Worm (Caenorhabditis elegans) whole organism, young adult: ENCODE data around the gene T19B10.2.

ENCODE experiments used
- B0035.1 ChIP-seq: sonication (generic microtip); optimal IDR thresholded peaks from 2 replicates; lab custom pipeline; 2016; ENCODE audit warnings: missing genetic modification characterization, mild to moderate bottlenecking, missing compliant biosample characterization, missing genotype, missing genetic modification reagents
- F22D6.2 ChIP-seq: sonication (generic microtip); optimal IDR thresholded peaks from 2 replicates; lab custom pipeline; 2016; ENCODE audit warnings: mild to moderate bottlenecking, missing genetic modification characterization, missing compliant biosample characterization
- F57C9.4 ChIP-seq: sonication (generic microtip); optimal IDR thresholded peaks from 2 replicates; lab custom pipeline; 2017; ENCODE audit warnings: mild to moderate bottlenecking, missing genetic modification characterization, missing compliant biosample characterization
- K11D2.4 ChIP-seq: fragments of 200-800 bp; sonication (Bioruptor generic); IDR thresholded peaks from 2 replicates; pipeline ENCODE4 v1.3.6; 2022; ENCODE audit warnings: missing genetic modification reagents, missing genetic modification characterization, missing compliant biosample characterization
- T07F8.4 ChIP-seq: sonication (generic microtip); optimal IDR thresholded peaks from 2 replicates; lab custom pipeline; 2016; ENCODE audit warnings: mild to moderate bottlenecking, missing genetic modification characterization, moderate library complexity, missing compliant biosample characterization
- Y95B8A.8 ChIP-seq: fragments of 200-800 bp; sonication (Bioruptor generic); IDR thresholded peaks from 2 replicates; pipeline ENCODE4 v1.3.6; 2022; ENCODE audit warnings: missing genetic modification reagents, missing genetic modification characterization, missing compliant biosample characterization
- aptf-2 ChIP-seq: fragments of 200-800 bp; sonication (Bioruptor generic); conservative IDR thresholded peaks from 2 replicates; pipeline ENCODE4 v1.3.6; 2022; ENCODE audit warnings: missing genetic modification reagents, missing genetic modification characterization, missing compliant biosample characterization
- attf-6 ChIP-seq: fragments of 200-800 bp; sonication (Bioruptor generic); IDR thresholded peaks from 2 replicates; pipeline ENCODE4 v1.3.6; 2022; ENCODE audit warnings: missing genetic modification reagents, missing genetic modification characterization, missing compliant biosample characterization
- ceh-79 ChIP-seq: sonication (generic microtip); optimal IDR thresholded peaks from 2 replicates; lab custom pipeline; 2017; ENCODE audit warnings: mild to moderate bottlenecking, missing genetic modification characterization, missing compliant biosample characterization
- ceh-91 ChIP-seq: fragments of 200-800 bp; sonication (Bioruptor generic); IDR thresholded peaks from 2 replicates; pipeline ENCODE4 v1.3.6; 2022; ENCODE audit warnings: missing genetic modification reagents, missing genetic modification characterization, missing compliant biosample characterization
- egl-18 ChIP-seq: fragments of 200-800 bp; sonication (Bioruptor generic); IDR thresholded peaks from 2 replicates; pipeline ENCODE4 v1.3.6; 2022; ENCODE audit warnings: missing genetic modification reagents, missing genetic modification characterization, missing compliant biosample characterization
- fkh-3 ChIP-seq: sonication (generic microtip); optimal IDR thresholded peaks from 2 replicates; lab custom pipeline; 2016; ENCODE audit warnings: mild to moderate bottlenecking, missing genetic modification characterization, missing compliant biosample characterization
- hlh-12 ChIP-seq: sonication (generic microtip); optimal IDR thresholded peaks from 2 replicates; lab custom pipeline; 2016; ENCODE audit warnings: missing genetic modification characterization, missing compliant biosample characterization
- hmg-1.2 ChIP-seq: fragments of 200-800 bp; sonication (Bioruptor generic); IDR thresholded peaks from 2 replicates; pipeline ENCODE4 v1.3.6; 2022; ENCODE audit warnings: missing genetic modification reagents, missing genetic modification characterization, missing compliant biosample characterization
- hrde-1 ChIP-seq: sonication (generic microtip); optimal IDR thresholded peaks from 2 replicates; lab custom pipeline; 2016; ENCODE audit warnings: missing genetic modification characterization, mild to moderate bottlenecking, missing compliant biosample characterization, moderate library complexity, missing genotype, missing genetic modification reagents, borderline replicate concordance
- lin-40 ChIP-seq: sonication (generic microtip); optimal IDR thresholded peaks from 2 replicates; lab custom pipeline; 2016; ENCODE audit warnings: missing genetic modification characterization, mild to moderate bottlenecking, missing compliant biosample characterization, missing genotype, missing genetic modification reagents
- lsl-1 ChIP-seq: fragments of 200-800 bp; sonication (Bioruptor generic); optimal IDR thresholded peaks from 2 replicates; lab custom pipeline; 2018; ENCODE audit warnings: mild to moderate bottlenecking, missing genetic modification characterization, moderate library complexity, missing compliant biosample characterization
- mes-4 ChIP-seq: sonication (generic microtip); optimal IDR thresholded peaks from 2 replicates; lab custom pipeline; 2016; ENCODE audit warnings: missing genotype, missing genetic modification characterization, missing compliant biosample characterization
- nhr-80 ChIP-seq: sonication (generic microtip); optimal IDR thresholded peaks from 2 replicates; lab custom pipeline; 2016; ENCODE audit warnings: missing genetic modification characterization, missing compliant biosample characterization
- repo-1 ChIP-seq: sonication (generic microtip); optimal IDR thresholded peaks from 2 replicates; lab custom pipeline; 2017; ENCODE audit warnings: mild to moderate bottlenecking, missing genetic modification characterization, missing compliant biosample characterization
- sdz-38 ChIP-seq: sonication (generic microtip); optimal IDR thresholded peaks from 2 replicates; lab custom pipeline; 2016; ENCODE audit warnings: missing genotype, missing genetic modification characterization, missing compliant biosample characterization
- snpc-3.4 ChIP-seq: sonication (generic microtip); optimal IDR thresholded peaks from 2 replicates; lab custom pipeline; 2017; ENCODE audit warnings: missing genetic modification characterization, mild to moderate bottlenecking, missing compliant biosample characterization, antibody characterized with exemption, moderate library complexity, missing genotype, missing genetic modification reagents
- snpc-4 ChIP-seq, 5 experiments: fragments of 150-350 bp in 1 of 5; sonication (generic microtip) in 4 of 5; optimal IDR thresholded peaks; 2 replicates each; lab custom pipeline; 2014 to 2018; ENCODE audit warnings: missing genetic modification characterization in 5 of 5, missing biosample characterization in 3 of 5, antibody characterized with exemption in 2 of 5, mild to moderate bottlenecking in 2 of 5, missing compliant biosample characterization in 2 of 5, missing genotype in 2 of 5, moderate library complexity in 2 of 5, missing genetic modification reagents in 1 of 5
- sptf-2 ChIP-seq: fragments of 200-800 bp; sonication (Bioruptor generic); optimal IDR thresholded peaks from 2 replicates; lab custom pipeline; 2018; ENCODE audit warnings: mild to moderate bottlenecking, missing genetic modification characterization, missing compliant biosample characterization
- unc-62 ChIP-seq: fragments of 150-350 bp; optimal IDR thresholded peaks from 2 replicates; lab custom pipeline; 2014; ENCODE audit warnings: missing biosample characterization, missing genetic modification reagents, missing genetic modification characterization
- ztf-22 ChIP-seq: fragments of 200-800 bp; sonication (Bioruptor generic); optimal IDR thresholded peaks from 2 replicates; lab custom pipeline; 2018; ENCODE audit warnings: mild to moderate bottlenecking, missing genetic modification characterization, moderate library complexity, missing compliant biosample characterization
- ztf-28 ChIP-seq: fragments of 200-800 bp; sonication (Bioruptor generic); IDR thresholded peaks from 2 replicates; pipeline ENCODE4 v1.3.6; 2022; ENCODE audit warnings: missing genetic modification reagents, missing genetic modification characterization, missing compliant biosample characterization
- ztf-6 ChIP-seq: fragments of 200-800 bp; sonication (Bioruptor generic); IDR thresholded peaks from 2 replicates; pipeline ENCODE4 v1.3.6; 2022; ENCODE audit warnings: missing genetic modification reagents, missing genetic modification characterization, missing compliant biosample characterization

Gene T19B10.2

DNA sequence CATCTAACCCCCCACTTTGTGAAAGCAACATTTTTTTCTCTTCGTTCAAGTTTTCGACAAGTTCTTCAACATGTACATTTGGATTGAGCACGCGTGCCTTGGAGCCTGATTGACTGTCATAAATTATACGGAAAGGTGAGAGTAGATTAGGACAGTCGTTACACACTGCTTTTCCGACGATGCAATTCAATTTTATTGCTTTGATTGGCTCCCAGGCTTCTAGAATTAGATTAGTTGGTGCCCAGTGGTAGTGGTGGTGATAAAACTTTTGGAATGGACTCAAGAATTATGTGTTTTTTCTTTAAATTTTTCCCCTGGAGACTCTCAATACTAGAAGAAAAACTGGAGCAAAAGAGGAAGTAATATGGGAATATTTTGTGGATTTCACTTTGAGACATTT is 16.6 kb upstream of the T19B10.2 start (continued):
- TF ChIP-seq ztf-6 (GFP tag; lab: Robert Waterston, UW) (no peak), lsl-1 (no peak), snpc-3.4 (no peak), egl-18 (GFP tag; lab: Robert Waterston, UW) (no peak), ztf-22 (GFP tag; lab: Kevin White, UChicago) (no peak)

DNA sequence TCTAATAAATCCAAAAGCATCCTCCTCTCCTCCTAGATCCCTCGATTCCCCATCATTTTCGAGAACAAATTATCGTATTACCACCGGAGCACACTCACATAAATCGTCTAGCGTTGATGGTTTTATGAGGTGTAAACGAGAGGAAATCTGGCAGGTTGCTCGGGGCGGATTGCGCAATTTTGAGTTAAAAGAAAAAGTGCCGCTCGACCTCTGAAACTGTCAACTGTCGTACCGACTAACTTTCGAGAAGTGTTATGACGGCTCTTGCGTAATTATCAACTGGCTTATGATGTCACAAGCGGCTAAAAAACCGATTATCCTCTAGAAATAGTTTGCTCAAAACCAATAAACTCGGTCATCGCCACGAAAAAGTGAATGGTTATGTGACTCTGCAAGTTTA is 14.6 kb upstream of the T19B10.2 start:
- TF ChIP-seq attf-6 (GFP tag; lab: Robert Waterston, UW) (no peak), unc-62 (peak; percentile 5)

DNA sequence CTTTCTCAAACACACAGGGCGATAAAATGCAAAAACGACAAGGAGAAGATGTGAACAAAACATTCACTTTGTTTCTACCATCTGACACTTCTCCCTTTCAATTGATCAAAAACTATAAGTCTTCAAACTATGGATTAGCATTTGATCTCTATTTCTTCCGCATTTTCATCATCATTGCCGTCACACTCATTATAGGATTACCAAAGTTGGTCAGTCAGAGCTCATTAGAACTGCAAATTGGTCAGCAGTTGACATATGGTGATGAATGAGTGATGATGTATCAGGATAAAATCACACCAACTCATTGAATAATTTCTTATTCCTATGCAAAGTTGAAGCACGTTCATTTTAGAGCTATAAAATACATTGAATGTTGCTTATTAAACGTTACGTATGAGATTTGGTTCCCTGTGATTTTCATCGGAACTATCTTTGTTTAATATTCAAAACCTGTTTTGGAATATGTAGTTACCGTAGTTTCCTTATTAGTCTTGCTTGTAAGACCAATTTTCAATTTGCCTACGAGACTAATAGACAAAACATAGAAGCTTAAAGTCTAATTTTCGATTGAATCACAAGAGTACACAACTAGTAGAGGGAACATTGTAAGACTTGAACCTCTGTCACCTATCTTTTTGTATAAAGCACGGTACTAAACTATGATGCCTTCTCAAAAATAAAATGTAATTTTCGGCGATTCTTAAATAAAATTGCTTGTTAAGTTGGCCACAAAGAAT is 11.5 kb upstream of the T19B10.2 start:
- TF ChIP-seq mes-4 (tag; lab: Kevin White, UChicago) (no peak), hrde-1 (no peak), B0035.1 (tag; lab: Kevin White, UChicago) (no peak)

DNA sequence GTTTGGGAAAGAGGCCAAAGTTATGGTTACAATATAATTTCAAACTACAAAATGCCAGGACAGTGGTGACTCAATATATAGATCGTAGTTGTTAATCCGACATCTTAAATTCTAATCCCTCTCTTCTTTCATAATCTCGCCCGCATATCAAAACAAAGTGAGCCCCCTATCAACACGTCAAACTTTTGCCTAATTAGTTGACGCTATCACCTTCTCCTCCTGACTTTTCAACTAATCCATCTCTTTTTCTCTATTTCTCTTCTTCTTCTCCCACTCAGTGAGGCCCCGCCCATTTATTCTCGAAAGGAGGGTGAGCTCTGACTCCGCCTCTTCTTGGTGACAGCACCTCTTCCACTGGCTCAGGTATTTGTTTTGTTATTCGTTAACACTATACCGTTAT is 9.8 kb upstream of the T19B10.2 start:
- no peak for TF ChIP-seq unc-62
- 0 out of 2 replicates have a peak, but pooled peaks have one; percentile 11 for TF ChIP-seq hmg-1.2 (GFP tag; lab: Robert Waterston, UW)
- TF ChIP-seq nhr-80 (tag; lab: Kevin White, UChicago) = no peak
- TF ChIP-seq, all 124 proteins: peak for 1

DNA sequence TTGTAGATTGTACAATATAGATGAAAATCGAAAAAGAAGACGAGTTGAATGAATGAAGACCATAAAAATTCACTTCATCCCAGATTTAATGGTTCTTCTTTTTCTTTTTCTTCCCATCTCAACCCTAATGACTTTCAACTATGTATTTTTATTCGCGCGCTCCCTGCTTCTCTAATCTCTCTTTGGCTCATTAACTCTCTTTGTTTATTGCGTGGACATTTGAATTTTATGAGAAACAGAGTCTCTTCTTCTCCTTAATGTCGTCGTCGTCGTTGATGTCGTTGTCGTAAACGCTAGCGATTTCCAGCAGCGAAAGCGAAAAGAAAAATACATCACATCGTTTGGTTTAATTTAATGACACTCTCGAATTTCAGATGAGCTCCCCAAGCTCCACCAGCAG is 6.5 kb upstream of the T19B10.2 start:
- TF ChIP-seq lin-40 (tag; lab: Kevin White, UChicago) = no peak
- no peak for TF ChIP-seq hlh-12 (tag; lab: Kevin White, UChicago)
- no peak for TF ChIP-seq attf-6 (GFP tag; lab: Robert Waterston, UW)
- no peak for TF ChIP-seq nhr-80 (tag; lab: Kevin White, UChicago)
- no peak for TF ChIP-seq Y95B8A.8 (GFP tag; lab: Robert Waterston, UW)
- no peak for TF ChIP-seq hmg-1.2 (GFP tag; lab: Robert Waterston, UW)
- TF ChIP-seq fkh-3 = no peak
- no peak for TF ChIP-seq sdz-38 (tag; lab: Kevin White, UChicago)
- TF ChIP-seq egl-18 (GFP tag; lab: Robert Waterston, UW) = no peak
- no peak for TF ChIP-seq sptf-2 (GFP tag; lab: Kevin White, UChicago)
- no peak for TF ChIP-seq T07F8.4 (tag; lab: Kevin White, UChicago)

DNA sequence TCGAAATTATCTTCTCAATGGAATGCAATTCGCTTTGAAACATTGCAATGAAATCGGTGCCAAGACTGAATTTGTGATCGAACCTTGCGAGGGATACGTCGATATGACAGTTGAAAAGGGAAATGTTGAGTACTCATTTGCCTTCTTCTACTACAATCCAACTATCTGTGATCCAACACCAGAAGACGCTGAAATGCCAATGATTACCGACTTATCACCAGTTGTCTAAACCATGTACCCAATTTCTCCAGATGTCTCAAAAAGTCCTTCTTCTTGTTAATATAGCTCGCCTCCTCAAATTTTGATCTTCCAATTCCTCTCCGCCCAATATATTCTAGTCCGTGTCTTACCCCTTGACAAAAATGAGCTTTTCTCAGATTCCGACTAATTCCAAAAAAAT is 5.0 kb upstream of the T19B10.2 start:
- no peak for TF ChIP-seq aptf-2 (GFP tag; lab: Robert Waterston, UW)
- TF ChIP-seq ceh-91 (GFP tag; lab: Robert Waterston, UW) = no peak
- no peak for TF ChIP-seq snpc-4 (GFP tag; optimal IDR thresholded peaks at IDR 0.05; lab: Kevin White, UChicago)
- no peak for TF ChIP-seq snpc-4 (tag; optimal IDR thresholded peaks at IDR 0.05; lab: Kevin White, UChicago)
- no peak for TF ChIP-seq hlh-12 (tag; lab: Kevin White, UChicago)
- TF ChIP-seq ztf-22 (GFP tag; lab: Kevin White, UChicago) = no peak
- no peak for TF ChIP-seq ztf-28 (GFP tag; lab: Robert Waterston, UW)
- TF ChIP-seq repo-1 (tag; lab: Kevin White, UChicago) = no peak
- no peak for TF ChIP-seq K11D2.4 (GFP tag; lab: Robert Waterston, UW)
- no peak for TF ChIP-seq F57C9.4 (tag; lab: Kevin White, UChicago)
- no peak for TF ChIP-seq F22D6.2
- TF ChIP-seq ceh-79 (tag; lab: Kevin White, UChicago) = no peak
